Worm (Caenorhabditis elegans): ENCODE results near the gene R10E12.2.

DNA sequence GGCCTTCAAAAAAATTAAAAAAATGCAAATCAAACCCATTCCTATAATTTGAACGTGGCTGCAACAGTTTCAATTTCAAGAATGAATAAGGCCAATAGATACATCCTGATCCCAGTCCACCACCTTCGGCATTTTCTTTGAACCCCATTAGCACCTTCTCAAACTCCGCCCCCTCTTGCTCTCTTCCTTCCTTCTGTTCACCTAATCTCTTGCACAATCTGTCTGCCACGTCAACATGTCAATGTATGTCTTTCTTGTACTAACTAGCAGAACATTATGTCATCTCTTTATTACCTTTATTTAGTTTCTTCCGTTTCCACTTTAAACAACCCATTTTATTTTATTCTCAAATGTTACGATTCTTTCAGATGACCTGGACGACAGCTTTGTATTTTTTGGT is 19.9 kb upstream of the R10E12.2 start, which contains the start of gene C05B5.4:
- TF ChIP-seq cog-1 (tag; optimal IDR thresholded peaks at IDR 0.05) (no peak), ztf-29 (GFP tag; IDR thresholded peaks at IDR 0.05) (no peak), flt-1 (GFP tag; IDR thresholded peaks at IDR 0.05) (no peak), med-1 (GFP tag; optimal IDR thresholded peaks at IDR 0.05; ENCODE audit: insufficient read depth) (no peak), klf-2 (GFP tag; conservative IDR thresholded peaks at IDR 0.05) (no peak)
